Worm (Caenorhabditis elegans): ENCODE results near the gene eat-17.
A peak's percentile ranks its signal among the peaks of the same experiment; 100 is the strongest.

The eat-17 gene

ce11 chrX:16416790-16417330 is at the start of gene eat-17:
Gene eat-17 (minus strand): TSS chrX:16416840.
- TF ChIP-seq lin-35 (GFP tag; optimal IDR thresholded peaks at IDR 0.05): no peak
- no peak for TF ChIP-seq fos-1 (tag; optimal IDR thresholded peaks at IDR 0.05)
- TF ChIP-seq ceh-82 (tag; optimal IDR thresholded peaks at IDR 0.05): no peak
- TF ChIP-seq ceh-63 (GFP tag; optimal IDR thresholded peaks at IDR 0.05): no peak
- no peak for TF ChIP-seq unc-30 (tag; optimal IDR thresholded peaks at IDR 0.05)
- TF ChIP-seq lin-13 (GFP tag; optimal IDR thresholded peaks at IDR 0.05): no peak
- no peak for TF ChIP-seq pqm-1 (tag; optimal IDR thresholded peaks at IDR 0.05)
- TF ChIP-seq sup-37 (GFP tag; optimal IDR thresholded peaks at IDR 0.05): no peak
- no peak for TF ChIP-seq nhr-71 (tag; optimal IDR thresholded peaks at IDR 0.05)
- no peak for TF ChIP-seq sptf-1 (tag; optimal IDR thresholded peaks at IDR 0.05)
- no peak for TF ChIP-seq rnt-1 (tag; optimal IDR thresholded peaks at IDR 0.05)
- TF ChIP-seq vab-15 (tag; optimal IDR thresholded peaks at IDR 0.05): no peak
- no peak for TF ChIP-seq unc-62 (GFP tag; optimal IDR thresholded peaks at IDR 0.05)
- no peak for TF ChIP-seq blmp-1 (tag; optimal IDR thresholded peaks at IDR 0.05)
- no peak for TF ChIP-seq sox-4 (tag; optimal IDR thresholded peaks at IDR 0.05)
- TF ChIP-seq swsn-7 (tag; optimal IDR thresholded peaks at IDR 0.05): no peak

DNA sequence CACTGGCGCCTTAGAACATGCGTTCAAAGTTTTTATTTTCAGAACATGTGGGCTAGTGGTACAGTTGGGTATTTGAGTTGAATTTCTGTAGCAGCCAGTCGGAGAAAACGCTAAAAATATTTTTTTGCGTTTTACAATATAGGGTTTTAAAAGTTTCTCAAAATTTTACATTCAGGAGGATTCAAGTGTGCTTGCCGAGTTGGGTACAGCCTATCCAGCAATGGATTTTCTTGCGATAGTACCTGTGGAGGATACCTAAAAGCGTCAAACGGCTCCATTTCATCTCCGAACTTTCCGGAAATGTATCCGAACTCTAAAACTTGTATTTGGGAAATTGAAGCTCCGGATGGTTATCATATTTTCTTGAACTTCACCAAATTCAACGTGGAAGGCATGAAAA is 49.5 kb upstream of the eat-17 start:
- TF ChIP-seq nhr-20 (tag; optimal IDR thresholded peaks at IDR 0.05) (no peak), elt-2 (tag; optimal IDR thresholded peaks at IDR 0.05) (no peak), ceh-90 (tag; optimal IDR thresholded peaks at IDR 0.05) (no peak), alr-1 (tag; optimal IDR thresholded peaks at IDR 0.05; ENCODE audit: borderline replicate concordance) (no peak), lin-35 (GFP tag; optimal IDR thresholded peaks at IDR 0.05) (no peak), ceh-88 (GFP tag; IDR thresholded peaks at IDR 0.05) (no peak), nhr-47 (tag; optimal IDR thresholded peaks at IDR 0.05) (no peak), nhr-84 (tag; optimal IDR thresholded peaks at IDR 0.05) (no peak)

- TF ChIP-seq pqm-1 (tag; optimal IDR thresholded peaks at IDR 0.05): no peak
- no peak for TF ChIP-seq snpc-4 (tag; optimal IDR thresholded peaks at IDR 0.05)
- no peak for TF ChIP-seq lin-14 (GFP tag; optimal IDR thresholded peaks at IDR 0.05)
- TF ChIP-seq unc-130 (tag; optimal IDR thresholded peaks at IDR 0.05): no peak
- TF ChIP-seq aly-2 (tag; optimal IDR thresholded peaks at IDR 0.05): no peak
- TF ChIP-seq egl-13 (tag; optimal IDR thresholded peaks at IDR 0.05): no peak
- no peak for TF ChIP-seq zag-1 (tag; optimal IDR thresholded peaks at IDR 0.05)
- TF ChIP-seq fkh-8 (tag; optimal IDR thresholded peaks at IDR 0.05): no peak
These were observed 44.7 kb upstream of the eat-17 start for ce11 chrX:16461319-16461718.

- peak; percentile 3 for TF ChIP-seq nhr-71 (tag; optimal IDR thresholded peaks at IDR 0.05)
- TF ChIP-seq ztf-11 (tag; optimal IDR thresholded peaks at IDR 0.05): no peak
- TF ChIP-seq rnt-1 (tag; optimal IDR thresholded peaks at IDR 0.05): peak; percentile 38
- no peak for TF ChIP-seq F16B12.6 (tag; optimal IDR thresholded peaks at IDR 0.05)
These were observed 40.5 kb upstream of the eat-17 start for ce11 chrX:16457113-16457512.

ce11 chrX:16456659-16457058 is 40.0 kb upstream of the eat-17 start, which contains the start of gene nas-39:
Gene nas-39 (plus strand): TSS chrX:16456927.
- TF ChIP-seq lin-39 (tag; optimal IDR thresholded peaks at IDR 0.05) (no peak), hpl-2 (GFP tag; optimal IDR thresholded peaks at IDR 0.05) (no peak), nhr-237 (tag; optimal IDR thresholded peaks at IDR 0.05) (no peak), nhr-20 (tag; optimal IDR thresholded peaks at IDR 0.05) (no peak), nhr-47 (tag; optimal IDR thresholded peaks at IDR 0.05) (no peak), ces-1 (GFP tag; optimal IDR thresholded peaks at IDR 0.05) (no peak), elt-2 (tag; optimal IDR thresholded peaks at IDR 0.05) (peak; percentile 69), lin-13 (GFP tag; optimal IDR thresholded peaks at IDR 0.05) (no peak)

Measured in whole organism, L1 larva.